Fruit fly (Drosophila melanogaster): Measurements from ENCODE around the gene Wnt10.

The Wnt10 gene

dm6 chr2L:7333184-7334025 lies 29.8 kb upstream of the Wnt10 start, which contains the start of gene Wnt6 (continued):
- TF ChIP-seq CG6791 (GFP tag; IDR thresholded peaks at IDR 0.05; ENCODE audit: partially characterized antibody) (0 out of 3 replicates have a peak, but pooled peaks have one; percentile 31), CG7786 (GFP tag; optimal IDR thresholded peaks at IDR 0.05) (peak; percentile 62), Eip74EF (GFP tag; optimal IDR thresholded peaks at IDR 0.05) (peak in 1 of 2 experiments; percentile 22), CG9932 (GFP tag; IDR thresholded peaks at IDR 0.05) (peak; percentile 46; the same call in 1 of the 2 replicates), fd64A (GFP tag; optimal IDR thresholded peaks at IDR 0.05) (no peak), fu2 (GFP tag; optimal IDR thresholded peaks at IDR 0.05) (peak; percentile 10), D19A (tag; optimal IDR thresholded peaks at IDR 0.05) (peak; percentile 76), CG17568 (GFP tag; optimal IDR thresholded peaks at IDR 0.05) (peak; percentile 55), CG9727 (GFP tag; optimal IDR thresholded peaks at IDR 0.05) (peak; percentile 69), C15 (GFP tag; IDR thresholded peaks at IDR 0.05) (no peak), Gug (GFP tag; IDR thresholded peaks at IDR 0.05) (peak; percentile 30; the same call in 1 of the 4 replicates), CG2129 (GFP tag; IDR thresholded peaks at IDR 0.05; ENCODE audit: partially characterized antibody) (no peak), CG15011 (GFP tag; optimal IDR thresholded peaks at IDR 0.05) (peak; percentile 35), trh (GFP tag; optimal IDR thresholded peaks at IDR 0.05) (no peak), CG7372 (GFP tag; IDR thresholded peaks at IDR 0.05) (peak; percentile 45), pho (GFP tag; optimal IDR thresholded peaks at IDR 0.05) (peak; percentile 67), sob (GFP tag; IDR thresholded peaks at IDR 0.05) (peak; percentile 59; the same call in 1 of the 2 replicates), slbo (GFP tag; IDR thresholded peaks at IDR 0.05) (peak; percentile 56), pita (GFP tag; optimal IDR thresholded peaks at IDR 0.05) (no peak), Taf1 (GFP tag; IDR thresholded peaks at IDR 0.05) (no peak; the same call in 1 of the 2 replicates), Deaf1 (tag; optimal IDR thresholded peaks at IDR 0.05) (peak; percentile 91), gt (GFP tag; IDR thresholded peaks at IDR 0.05) (no peak), zfh2 (GFP tag; optimal IDR thresholded peaks at IDR 0.05) (peak; percentile 50), CG8290 (GFP tag; optimal IDR thresholded peaks at IDR 0.05) (no peak), CG8290 (tag; optimal IDR thresholded peaks at IDR 0.05) (peak in 1 of 2 experiments; percentile 21), sna (GFP tag; IDR thresholded peaks at IDR 0.05; ENCODE audit: partially characterized antibody) (no peak), CG10979 (tag; optimal IDR thresholded peaks at IDR 0.05) (peak; percentile 55), btn (GFP tag; optimal IDR thresholded peaks at IDR 0.05) (no peak), aop (GFP tag; IDR thresholded peaks at IDR 0.05) (no peak), toy (GFP tag; IDR thresholded peaks at IDR 0.05) (no peak), CG34376 (GFP tag; optimal IDR thresholded peaks at IDR 0.05) (no peak), Max (GFP tag; optimal IDR thresholded peaks at IDR 0.05) (no peak), Lim3 (GFP tag; IDR thresholded peaks at IDR 0.05) (no peak), CG18262 (tag; optimal IDR thresholded peaks at IDR 0.05) (peak; percentile 80), CG7928 (GFP tag; optimal IDR thresholded peaks at IDR 0.05) (no peak), CG12219 (GFP tag; optimal IDR thresholded peaks at IDR 0.05) (peak; percentile 53), z (GFP tag; IDR thresholded peaks at IDR 0.05) (peak; percentile 88), Nf-YB (GFP tag; optimal IDR thresholded peaks at IDR 0.05) (peak; percentile 63), HLHmδ (GFP tag; optimal IDR thresholded peaks at IDR 0.05) (no peak), yki (optimal IDR thresholded peaks at IDR 0.05) (no peak), rib (GFP tag; IDR thresholded peaks at IDR 0.05) (no peak), maf-S (GFP tag; optimal IDR thresholded peaks at IDR 0.05) (no peak), crc (GFP tag; optimal IDR thresholded peaks at IDR 0.05) (no peak), vvl (GFP tag; IDR thresholded peaks at IDR 0.05) (peak; percentile 46; the same call in 1 of the 2 replicates), Trl (optimal IDR thresholded peaks at IDR 0.05) (no peak), Trl (GFP tag; optimal IDR thresholded peaks at IDR 0.05) (peak; percentile 34), CG34224 (GFP tag; IDR thresholded peaks at IDR 0.05; ENCODE audit: partially characterized antibody) (no peak), CG10366 (GFP tag; IDR thresholded peaks at IDR 0.05) (no peak), dpn (GFP tag; optimal IDR thresholded peaks at IDR 0.05) (peak; percentile 30 to 36), CkIIα-i1 (GFP tag; IDR thresholded peaks at IDR 0.05) (no peak)
